Worm (Caenorhabditis elegans): ENCODE results near the gene srsx-16.

srsx-16 gene

DNA sequence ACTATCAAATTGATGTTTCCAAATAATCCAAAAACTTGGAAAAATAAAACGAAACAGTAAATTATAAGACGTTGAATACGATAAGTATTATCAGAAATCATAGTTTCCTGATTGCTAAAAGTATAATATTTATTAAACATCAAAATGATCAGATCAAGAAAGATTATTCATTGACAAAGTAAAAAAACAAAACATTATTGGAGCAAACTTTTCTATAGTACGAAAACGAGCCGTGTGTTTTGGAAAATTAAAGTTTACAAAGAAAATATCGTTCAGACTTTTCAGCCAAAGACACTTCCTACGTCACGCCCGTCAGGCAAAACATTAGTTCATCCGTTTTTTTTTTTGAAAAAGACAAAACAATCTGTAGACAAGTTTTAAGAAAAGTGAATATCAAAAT, 4.2 kb upstream of the srsx-16 start, which contains the start of gene srsx-15:
TSS of gene srsx-15 (minus strand) at position 101 of the 400 bp plus-strand sequence.
- TF ChIP-seq duxl-1 (tag; optimal IDR thresholded peaks at IDR 0.05; ENCODE audit: poor library complexity) (no peak), nhr-28 (tag; optimal IDR thresholded peaks at IDR 0.05) (no peak), lsy-2 (tag; optimal IDR thresholded peaks at IDR 0.05) (no peak), zfp-2 (tag; optimal IDR thresholded peaks at IDR 0.05) (no peak), nhr-237 (tag; optimal IDR thresholded peaks at IDR 0.05) (no peak), zfp-3 (GFP tag; conservative IDR thresholded peaks at IDR 0.05) (no peak), spr-3 (GFP tag; optimal IDR thresholded peaks at IDR 0.05) (no peak), rbr-2 (tag; optimal IDR thresholded peaks at IDR 0.05) (no peak)

DNA sequence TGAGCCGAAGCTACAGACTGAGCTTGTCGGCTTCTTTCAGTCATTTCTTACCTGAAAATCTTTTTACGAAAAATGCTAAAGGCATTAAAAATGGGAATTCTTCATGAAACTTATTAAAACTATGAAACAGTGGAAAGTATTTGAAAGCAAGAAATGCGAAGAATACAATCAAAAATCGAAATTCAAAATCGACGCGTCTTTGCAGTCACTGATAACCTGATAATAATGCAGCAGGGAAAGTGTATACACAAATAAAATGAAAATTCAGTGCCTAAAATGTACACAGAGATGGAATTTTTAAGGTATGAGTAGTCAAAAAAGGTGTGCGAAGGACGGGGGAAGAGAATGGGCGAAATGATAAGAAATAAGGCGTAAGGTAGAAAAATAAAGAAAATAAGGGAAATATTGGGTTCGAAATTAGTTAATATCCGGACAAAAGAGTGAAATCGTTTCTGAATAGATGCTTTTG, 5.0 kb downstream of the srsx-16 start, which contains the start of gene C39H7.4:
TSS of gene C39H7.4 (minus strand) at position 51 of the 469 bp plus-strand sequence.
- no peak for TF ChIP-seq mep-1 (tag; optimal IDR thresholded peaks at IDR 0.05)
- peak; percentile 93 for TF ChIP-seq pqm-1 (tag; optimal IDR thresholded peaks at IDR 0.05)
- TF ChIP-seq ceh-20 (GFP tag; IDR thresholded peaks at IDR 0.05), result no peak
- TF ChIP-seq ceh-62 (tag; optimal IDR thresholded peaks at IDR 0.05), result no peak
- TF ChIP-seq nhr-28 (tag; optimal IDR thresholded peaks at IDR 0.05), result peak; percentile 87
- TF ChIP-seq aly-2 (tag; optimal IDR thresholded peaks at IDR 0.05), result no peak
- TF ChIP-seq php-3 (GFP tag; IDR thresholded peaks at IDR 0.05), result no peak
- no peak for TF ChIP-seq daf-16 (GFP tag; optimal IDR thresholded peaks at IDR 0.05)
- peak; percentile 91 for TF ChIP-seq daf-16 (tag; optimal IDR thresholded peaks at IDR 0.05)
- no peak for TF ChIP-seq T26A8.4 (GFP tag; IDR thresholded peaks at IDR 0.05)
- TF ChIP-seq nhr-102 (tag; optimal IDR thresholded peaks at IDR 0.05), result no peak
- no peak for TF ChIP-seq nhr-11 (tag; optimal IDR thresholded peaks at IDR 0.05)
- TF ChIP-seq spr-1 (tag; optimal IDR thresholded peaks at IDR 0.05), result no peak
- no peak for TF ChIP-seq mdl-1 (tag; optimal IDR thresholded peaks at IDR 0.05)
- no peak for TF ChIP-seq duxl-1 (tag; optimal IDR thresholded peaks at IDR 0.05; ENCODE audit: poor library complexity)
- no peak for TF ChIP-seq F44E2.7 (GFP tag; IDR thresholded peaks at IDR 0.05)
- no peak for TF ChIP-seq ceh-28 (tag; optimal IDR thresholded peaks at IDR 0.05)
- TF ChIP-seq snpc-4 (tag; optimal IDR thresholded peaks at IDR 0.05), result no peak
- TF ChIP-seq arid-1 (GFP tag; conservative IDR thresholded peaks at IDR 0.05), result no peak
- no peak for TF ChIP-seq daf-12 (tag; optimal IDR thresholded peaks at IDR 0.05)
- no peak for TF ChIP-seq lin-13 (GFP tag; optimal IDR thresholded peaks at IDR 0.05)

DNA sequence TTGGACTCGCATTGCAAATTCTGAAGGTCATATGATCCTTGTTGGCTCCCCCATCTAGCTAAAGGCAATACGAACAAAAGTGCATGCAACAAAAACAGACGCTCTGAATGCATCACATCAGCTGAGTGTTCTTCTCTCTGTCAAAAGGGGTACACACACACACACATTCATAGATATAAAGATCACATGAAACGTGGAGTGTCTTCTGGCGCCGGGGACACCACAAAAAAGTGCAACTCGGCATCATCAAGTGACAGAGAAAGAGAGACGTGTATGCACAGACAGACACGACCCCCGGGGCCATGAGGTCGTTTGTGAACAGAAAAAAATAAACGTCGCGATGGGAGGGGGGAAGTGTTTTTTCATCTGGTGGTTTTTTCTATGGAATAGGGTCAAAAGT, 12.2 kb downstream of the srsx-16 start:
- TF ChIP-seq dmd-6 (GFP tag; IDR thresholded peaks at IDR 0.05) (peak; percentile 65), nhr-10 (tag; optimal IDR thresholded peaks at IDR 0.05) (peak; percentile 71), set-16 (GFP tag; IDR thresholded peaks at IDR 0.05) (peak; percentile 43; the same call in 1 of the 2 replicates), saeg-2 (GFP tag; IDR thresholded peaks at IDR 0.05) (peak; percentile 54), ama-1 (optimal IDR thresholded peaks at IDR 0.05) (peak; percentile 61), Y75B8A.6 (GFP tag; IDR thresholded peaks at IDR 0.05) (no peak), rbr-2 (tag; optimal IDR thresholded peaks at IDR 0.05) (peak; percentile 86), fkh-10 (GFP tag; optimal IDR thresholded peaks at IDR 0.05) (peak; percentile 62), nhr-77 (tag; optimal IDR thresholded peaks at IDR 0.05) (peak; percentile 77), egl-43 (GFP tag; IDR thresholded peaks at IDR 0.05) (peak; percentile 75; the same call in 1 of the 2 replicates), arid-1 (GFP tag; conservative IDR thresholded peaks at IDR 0.05) (0 out of 2 replicates have a peak, but pooled peaks have one; percentile 23), Y5F2A.4 (GFP tag; optimal IDR thresholded peaks at IDR 0.05) (peak; percentile 29), nhr-6 (tag; optimal IDR thresholded peaks at IDR 0.05) (peak; percentile 85), nhr-11 (tag; optimal IDR thresholded peaks at IDR 0.05) (peak; percentile 96), gei-8 (GFP tag; optimal IDR thresholded peaks at IDR 0.05) (peak; percentile 68), pha-4 (GFP tag; IDR thresholded peaks at IDR 0.05) (peak; percentile 38; the same call in 1 of the 2 replicates), pha-4 (tag; optimal IDR thresholded peaks at IDR 0.05) (peak; percentile 48), ceh-32 (tag; optimal IDR thresholded peaks at IDR 0.05; ENCODE audit: poor library complexity) (no peak), snpc-4 (tag; optimal IDR thresholded peaks at IDR 0.05) (no peak), dpl-1 (GFP tag; optimal IDR thresholded peaks at IDR 0.05) (peak; percentile 53), lsy-2 (tag; optimal IDR thresholded peaks at IDR 0.05) (peak; percentile 83 to 89), zag-1 (tag; optimal IDR thresholded peaks at IDR 0.05) (peak; percentile 6), lin-13 (GFP tag; optimal IDR thresholded peaks at IDR 0.05) (peak; percentile 9), lin-1 (GFP tag; IDR thresholded peaks at IDR 0.05) (no peak), spr-1 (tag; optimal IDR thresholded peaks at IDR 0.05) (peak; percentile 56), nhr-76 (tag; optimal IDR thresholded peaks at IDR 0.05) (no peak), mes-2 (tag; optimal IDR thresholded peaks at IDR 0.05; ENCODE audit: poor library complexity, severe bottlenecking) (peak; percentile 65), ctbp-1 (GFP tag; IDR thresholded peaks at IDR 0.05) (peak; percentile 84), T20F7.1 (GFP tag; optimal IDR thresholded peaks at IDR 0.05) (peak; percentile 40)

Measured in whole organism, L4 larva.